Worm (Caenorhabditis elegans): ENCODE results near the gene sru-28.

Gene sru-28

ce11 chrV:1536979-1537378 lies 30.9 kb downstream of the sru-28 start, which contains the start of gene K02H11.9:
Gene K02H11.9, minus strand, starts transcription at chrV:1537079.
- TF ChIP-seq nhr-2 (tag; optimal IDR thresholded peaks at IDR 0.05) (no peak), elt-1 (tag; optimal IDR thresholded peaks at IDR 0.05; ENCODE audit: borderline replicate concordance, insufficient read depth) (no peak), ces-1 (GFP tag; optimal IDR thresholded peaks at IDR 0.05) (no peak), unc-120 (tag; optimal IDR thresholded peaks at IDR 0.05; ENCODE audit: poor library complexity, severe bottlenecking) (no peak), snpc-4 (tag; optimal IDR thresholded peaks at IDR 0.05) (no peak), sptf-1 (tag; optimal IDR thresholded peaks at IDR 0.05) (no peak), nhr-28 (tag; optimal IDR thresholded peaks at IDR 0.05) (no peak), bed-3 (GFP tag; optimal IDR thresholded peaks at IDR 0.05) (no peak), drap-1 (GFP tag; optimal IDR thresholded peaks at IDR 0.05) (no peak), zip-8 (tag; optimal IDR thresholded peaks at IDR 0.05) (no peak), nhr-12 (tag; optimal IDR thresholded peaks at IDR 0.05) (no peak), lin-32 (GFP tag; optimal IDR thresholded peaks at IDR 0.05) (no peak), sem-2 (GFP tag; optimal IDR thresholded peaks at IDR 0.05) (no peak), ztf-11 (tag; optimal IDR thresholded peaks at IDR 0.05) (no peak), pha-4 (tag; optimal IDR thresholded peaks at IDR 0.05) (no peak), elt-3 (tag; optimal IDR thresholded peaks at IDR 0.05) (no peak), hlh-1 (tag; optimal IDR thresholded peaks at IDR 0.05) (no peak)

DNA sequence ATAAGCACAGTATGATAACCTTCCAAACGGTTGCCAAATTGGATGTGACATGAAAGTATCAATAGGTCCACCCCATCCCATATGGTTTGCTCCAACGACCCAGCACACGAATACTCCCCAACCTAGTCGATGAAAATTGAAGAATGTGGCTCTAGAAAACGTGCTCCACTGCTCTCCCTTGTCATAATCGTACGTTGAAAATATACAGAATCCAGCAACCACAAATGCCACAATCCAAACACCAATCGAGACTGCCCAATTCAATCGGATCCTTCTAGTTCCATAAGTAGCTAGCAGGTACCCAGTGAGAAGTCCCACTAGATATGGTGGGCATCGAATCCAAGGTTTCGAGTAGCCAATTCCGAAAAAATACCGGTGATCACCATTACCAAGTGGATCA lies 32.7 kb downstream of the sru-28 start:
- TF ChIP-seq ham-2 (GFP tag; optimal IDR thresholded peaks at IDR 0.05) (no peak), ces-1 (GFP tag; optimal IDR thresholded peaks at IDR 0.05) (no peak), ztf-11 (tag; optimal IDR thresholded peaks at IDR 0.05) (no peak), cnd-1 (tag; optimal IDR thresholded peaks at IDR 0.05) (no peak), lsy-2 (tag; optimal IDR thresholded peaks at IDR 0.05) (no peak), sptf-1 (tag; optimal IDR thresholded peaks at IDR 0.05) (no peak), flh-1 (GFP tag; optimal IDR thresholded peaks at IDR 0.05) (no peak), hlh-1 (tag; optimal IDR thresholded peaks at IDR 0.05) (no peak), tbx-8 (GFP tag; optimal IDR thresholded peaks at IDR 0.05) (no peak), pha-4 (tag; optimal IDR thresholded peaks at IDR 0.05) (no peak), lin-32 (GFP tag; optimal IDR thresholded peaks at IDR 0.05) (no peak), nhr-12 (tag; optimal IDR thresholded peaks at IDR 0.05) (no peak), lin-13 (tag; optimal IDR thresholded peaks at IDR 0.05) (no peak)

ce11 chrV:1540249-1540648 lies 34.2 kb downstream of the sru-28 start:
- no peak for TF ChIP-seq drap-1 (GFP tag; optimal IDR thresholded peaks at IDR 0.05)
- TF ChIP-seq lin-32 (GFP tag; optimal IDR thresholded peaks at IDR 0.05), result no peak
- no peak for TF ChIP-seq unc-39 (tag; optimal IDR thresholded peaks at IDR 0.05)
- TF ChIP-seq unc-62 (GFP tag; optimal IDR thresholded peaks at IDR 0.05), result no peak
- no peak for TF ChIP-seq hlh-1 (tag; optimal IDR thresholded peaks at IDR 0.05)
- no peak for TF ChIP-seq flh-1 (GFP tag; optimal IDR thresholded peaks at IDR 0.05)
- TF ChIP-seq sem-2 (GFP tag; optimal IDR thresholded peaks at IDR 0.05), result no peak
- no peak for TF ChIP-seq tbx-8 (GFP tag; optimal IDR thresholded peaks at IDR 0.05)
- no peak for TF ChIP-seq nhr-28 (tag; optimal IDR thresholded peaks at IDR 0.05)
- no peak for TF ChIP-seq elt-1 (tag; optimal IDR thresholded peaks at IDR 0.05; ENCODE audit: borderline replicate concordance, insufficient read depth)
- TF ChIP-seq mab-5 (tag; optimal IDR thresholded peaks at IDR 0.05), result no peak

ce11 chrV:1541786-1542185 lies 35.7 kb downstream of the sru-28 start, which contains the start of gene oac-31:
Gene oac-31, minus strand, starts transcription at chrV:1541886.
- TF ChIP-seq hlh-1 (tag; optimal IDR thresholded peaks at IDR 0.05) (no peak), nhr-12 (tag; optimal IDR thresholded peaks at IDR 0.05) (no peak), lin-32 (GFP tag; optimal IDR thresholded peaks at IDR 0.05) (no peak), ces-1 (GFP tag; optimal IDR thresholded peaks at IDR 0.05) (no peak), ceh-83 (GFP tag; optimal IDR thresholded peaks at IDR 0.05) (no peak), unc-62 (GFP tag; optimal IDR thresholded peaks at IDR 0.05) (no peak)

DNA sequence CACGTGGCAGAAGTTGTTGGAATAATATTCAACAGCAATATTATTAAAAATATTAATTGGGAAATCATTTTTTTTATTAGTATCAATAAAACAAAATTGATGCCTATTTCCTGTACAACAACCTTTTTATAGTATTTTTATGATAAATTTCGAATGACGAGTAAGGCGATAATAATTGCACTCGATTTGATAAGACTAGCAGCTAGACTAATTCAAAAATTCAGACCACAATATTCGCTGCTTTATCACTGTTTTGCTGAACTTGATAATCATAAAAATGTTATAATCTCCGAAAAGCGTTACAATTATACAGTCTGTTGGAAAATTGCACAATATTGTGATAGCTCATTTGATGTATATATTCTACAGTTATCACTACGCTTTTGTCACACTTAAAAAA lies 39.6 kb downstream of the sru-28 start, which contains the start of gene oac-32:
TSS of gene oac-32 (minus strand) at position 90 of the 400 bp plus-strand sequence.
- TF ChIP-seq cnd-1 (tag; optimal IDR thresholded peaks at IDR 0.05) (no peak), nhr-76 (tag; optimal IDR thresholded peaks at IDR 0.05) (no peak), sptf-1 (tag; optimal IDR thresholded peaks at IDR 0.05) (no peak), mep-1 (tag; optimal IDR thresholded peaks at IDR 0.05) (no peak), bed-3 (GFP tag; optimal IDR thresholded peaks at IDR 0.05) (no peak), nhr-237 (tag; optimal IDR thresholded peaks at IDR 0.05) (no peak), M03D4.4 (tag; optimal IDR thresholded peaks at IDR 0.05) (no peak), tbx-8 (GFP tag; optimal IDR thresholded peaks at IDR 0.05) (no peak), ztf-11 (tag; optimal IDR thresholded peaks at IDR 0.05) (no peak), drap-1 (GFP tag; optimal IDR thresholded peaks at IDR 0.05) (no peak), zip-8 (tag; optimal IDR thresholded peaks at IDR 0.05) (no peak), nhr-2 (tag; optimal IDR thresholded peaks at IDR 0.05) (no peak), lin-32 (GFP tag; optimal IDR thresholded peaks at IDR 0.05) (no peak), lsy-2 (tag; optimal IDR thresholded peaks at IDR 0.05) (no peak), mls-2 (tag; optimal IDR thresholded peaks at IDR 0.05) (no peak), ces-1 (GFP tag; optimal IDR thresholded peaks at IDR 0.05) (no peak), lin-13 (tag; optimal IDR thresholded peaks at IDR 0.05) (no peak), elt-3 (tag; optimal IDR thresholded peaks at IDR 0.05) (no peak)
